Fruit fly (Drosophila melanogaster): ENCODE results near the gene noc.
A peak's percentile ranks its signal among the peaks of the same experiment; 100 is the strongest.

The noc gene

DNA sequence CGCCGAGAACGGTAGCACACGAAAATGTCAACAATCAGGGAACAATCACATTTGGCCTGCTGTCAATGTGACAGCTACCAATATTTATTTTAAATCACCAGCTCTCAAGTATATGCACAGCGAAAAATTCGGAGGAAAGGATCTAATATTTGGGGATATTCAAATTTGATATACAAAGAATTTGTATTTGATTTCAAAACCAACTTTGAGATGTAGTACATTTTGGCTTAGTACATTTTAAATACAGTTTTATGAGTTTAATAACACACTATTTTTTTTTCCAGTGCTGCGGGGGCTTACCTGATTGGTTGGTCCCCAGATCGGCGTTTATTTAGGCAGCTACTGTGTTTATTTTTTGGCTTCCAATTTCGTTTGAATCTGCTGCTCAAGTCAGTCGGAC, 29.6 kb upstream of the noc start (continued):
- TF ChIP-seq Drgx (GFP tag; IDR thresholded peaks at IDR 0.05) = no peak
- no peak for TF ChIP-seq ato (GFP tag; IDR thresholded peaks at IDR 0.05; ENCODE audit: partially characterized antibody)
- peak; percentile 79 for TF ChIP-seq CG1602 (GFP tag; optimal IDR thresholded peaks at IDR 0.05)
- TF ChIP-seq CG8290 (GFP tag; optimal IDR thresholded peaks at IDR 0.05) = peak; percentile 89
- peak; percentile 33 to 72 for TF ChIP-seq CG8290 (tag; optimal IDR thresholded peaks at IDR 0.05)
- TF ChIP-seq sim (GFP tag; IDR thresholded peaks at IDR 0.05) = no peak
- TF ChIP-seq CrebB (tag; optimal IDR thresholded peaks at IDR 0.05) = peak; percentile 71
- peak; percentile 42 for TF ChIP-seq CG30020 (tag; optimal IDR thresholded peaks at IDR 0.05)
- no peak for TF ChIP-seq CG6765 (GFP tag; optimal IDR thresholded peaks at IDR 0.05)
- TF ChIP-seq CG4617 (GFP tag; optimal IDR thresholded peaks at IDR 0.05; ENCODE audit: borderline replicate concordance) = peak; percentile 38
- TF ChIP-seq abd-A (tag; optimal IDR thresholded peaks at IDR 0.05) = no peak
- TF ChIP-seq crol (GFP tag; IDR thresholded peaks at IDR 0.05) = peak; percentile 45; the same call in 1 of the 2 replicates
- peak; percentile 76 for TF ChIP-seq Sox100B (GFP tag; optimal IDR thresholded peaks at IDR 0.05)
- peak; percentile 73 for TF ChIP-seq CG4854 (GFP tag; optimal IDR thresholded peaks at IDR 0.05)
- TF ChIP-seq sug (tag; optimal IDR thresholded peaks at IDR 0.05) = no peak
- peak; percentile 60 for TF ChIP-seq CG10147 (GFP tag; optimal IDR thresholded peaks at IDR 0.05)
- peak; percentile 60 for TF ChIP-seq Hmr (GFP tag; optimal IDR thresholded peaks at IDR 0.05)
- peak; percentile 91 for TF ChIP-seq ac (GFP tag; optimal IDR thresholded peaks at IDR 0.05)
- peak; percentile 66 for TF ChIP-seq CG18599 (GFP tag; optimal IDR thresholded peaks at IDR 0.05)
- TF ChIP-seq Optix (GFP tag; IDR thresholded peaks at IDR 0.05) = peak; percentile 33; the same call in 1 of the 3 replicates
- peak; percentile 60 for TF ChIP-seq CG11696 (GFP tag; IDR thresholded peaks at IDR 0.05)
- peak; percentile 85 for TF ChIP-seq ci (GFP tag; IDR thresholded peaks at IDR 0.05)
- no peak for TF ChIP-seq pzg (GFP tag; optimal IDR thresholded peaks at IDR 0.05)
- TF ChIP-seq sisA (GFP tag; IDR thresholded peaks at IDR 0.05) = peak; percentile 69
- no peak for TF ChIP-seq fru (optimal IDR thresholded peaks at IDR 0.05)
- TF ChIP-seq kay (GFP tag; optimal IDR thresholded peaks at IDR 0.05) = peak; percentile 28
- TF ChIP-seq cad (GFP tag; optimal IDR thresholded peaks at IDR 0.05) = no peak
- TF ChIP-seq bsh (GFP tag; optimal IDR thresholded peaks at IDR 0.05) = peak in 1 of 2 experiments; percentile 85
- TF ChIP-seq Fer2 (tag; optimal IDR thresholded peaks at IDR 0.05) = no peak
- no peak for TF ChIP-seq rib (GFP tag; IDR thresholded peaks at IDR 0.05)
- TF ChIP-seq CG12299 (tag; optimal IDR thresholded peaks at IDR 0.05) = peak; percentile 53
- TF ChIP-seq CG18764 (GFP tag; optimal IDR thresholded peaks at IDR 0.05) = peak; percentile 55
- peak; percentile 40 for TF ChIP-seq Deaf1 (tag; optimal IDR thresholded peaks at IDR 0.05)
- peak; percentile 60 for TF ChIP-seq btn (GFP tag; optimal IDR thresholded peaks at IDR 0.05)
- no peak for TF ChIP-seq sna (GFP tag; IDR thresholded peaks at IDR 0.05; ENCODE audit: partially characterized antibody)
- TF ChIP-seq disco-r (GFP tag; optimal IDR thresholded peaks at IDR 0.05) = peak; percentile 80
- TF ChIP-seq CG13775 (GFP tag; optimal IDR thresholded peaks at IDR 0.05) = peak; percentile 88
- no peak for TF ChIP-seq Doc2 (GFP tag; IDR thresholded peaks at IDR 0.05)
- no peak for TF ChIP-seq Scr (GFP tag; IDR thresholded peaks at IDR 0.05; ENCODE audit: partially characterized antibody)
- peak; percentile 52; the same call in 1 of the 3 replicates for TF ChIP-seq CG2199 (GFP tag; IDR thresholded peaks at IDR 0.05)
- TF ChIP-seq hb (GFP tag; IDR thresholded peaks at IDR 0.05; ENCODE audit: partially characterized antibody) = no peak
- TF ChIP-seq nmo (GFP tag; optimal IDR thresholded peaks at IDR 0.05) = peak; percentile 83
- TF ChIP-seq vnd (GFP tag; IDR thresholded peaks at IDR 0.05; ENCODE audit: partially characterized antibody) = no peak
- TF ChIP-seq chm (GFP tag; IDR thresholded peaks at IDR 0.05) = peak; percentile 74
- peak; percentile 40 for TF ChIP-seq CG18011 (GFP tag; optimal IDR thresholded peaks at IDR 0.05)
- no peak for TF ChIP-seq pros (GFP tag; optimal IDR thresholded peaks at IDR 0.05)
- TF ChIP-seq zfh2 (GFP tag; optimal IDR thresholded peaks at IDR 0.05) = peak; percentile 2
- TF ChIP-seq CG2202 (tag; optimal IDR thresholded peaks at IDR 0.05) = peak; percentile 80
- peak; percentile 36; the same call in 1 of the 2 replicates for TF ChIP-seq ro (GFP tag; IDR thresholded peaks at IDR 0.05)
- TF ChIP-seq CG11723 (GFP tag; optimal IDR thresholded peaks at IDR 0.05) = peak; percentile 69
- TF ChIP-seq Xrp1 (GFP tag; IDR thresholded peaks at IDR 0.05) = peak; percentile 95

All from whole organism, embryonic.